Fruit fly (Drosophila melanogaster): ENCODE results near the gene RabX6.

DNA sequence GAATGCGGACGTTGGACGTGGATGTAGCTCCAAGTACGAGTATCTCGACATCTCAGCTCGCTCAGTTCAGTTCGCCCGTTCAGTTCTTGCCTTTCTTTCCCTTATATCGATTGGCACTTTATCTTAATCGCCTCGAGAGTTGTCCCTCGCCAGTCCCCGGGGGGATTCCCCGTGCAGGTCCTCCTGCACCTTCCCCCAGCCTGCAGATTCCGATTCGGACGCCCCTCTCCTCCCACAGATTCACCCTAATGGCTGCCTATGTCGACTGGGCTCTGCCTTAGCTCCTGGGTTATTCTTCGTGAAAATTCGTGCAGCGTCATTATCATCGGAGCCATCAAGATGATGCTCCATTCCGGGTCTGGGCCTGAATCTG, 6.7 kb downstream of the RabX6 start:
- TF ChIP-seq CG4496 (GFP tag; IDR thresholded peaks at IDR 0.05) (no peak), CG17806 (tag; optimal IDR thresholded peaks at IDR 0.05) (no peak), CG15710 (tag; optimal IDR thresholded peaks at IDR 0.05) (no peak), CG10348 (GFP tag; IDR thresholded peaks at IDR 0.05) (no peak), fd96Ca (GFP tag; IDR thresholded peaks at IDR 0.05) (no peak), CG13204 (GFP tag; optimal IDR thresholded peaks at IDR 0.05) (no peak)
